Worm (Caenorhabditis elegans): ENCODE data around the gene cdh-3.
A peak's percentile ranks its signal among the peaks of the same experiment; 100 is the strongest.

Gene cdh-3

ce11 chrIII:7729534-7730061, 24.6 kb downstream of the cdh-3 start, which contains the start of gene ZK112.4 (continued):
- TF ChIP-seq madf-5 (GFP tag; IDR thresholded peaks at IDR 0.05) (0 out of 4 replicates have a peak, but pooled peaks of 1 of the 2 experiments have one; percentile 10), lin-13 (GFP tag; optimal IDR thresholded peaks at IDR 0.05) (no peak), arid-1 (GFP tag; conservative IDR thresholded peaks at IDR 0.05) (no peak; the same call in 1 of the 2 replicates), lsy-2 (tag; optimal IDR thresholded peaks at IDR 0.05) (peak; percentile 62 to 67), egl-43 (GFP tag; IDR thresholded peaks at IDR 0.05) (peak; percentile 49; the same call in 1 of the 2 replicates), cey-2 (tag; optimal IDR thresholded peaks at IDR 0.05; ENCODE audit: borderline replicate concordance, insufficient read depth) (no peak), mxl-2 (GFP tag; conservative IDR thresholded peaks at IDR 0.05) (no peak), T26A8.4 (GFP tag; IDR thresholded peaks at IDR 0.05) (no peak), mes-2 (tag; optimal IDR thresholded peaks at IDR 0.05; ENCODE audit: poor library complexity, severe bottlenecking) (no peak), nhr-48 (tag; optimal IDR thresholded peaks at IDR 0.05) (no peak), ceh-44 (GFP tag; IDR thresholded peaks at IDR 0.05) (no peak), lim-7 (GFP tag; IDR thresholded peaks at IDR 0.05) (0 out of 2 replicates have a peak, but pooled peaks have one; percentile 38), madf-9 (GFP tag; conservative IDR thresholded peaks at IDR 0.05) (0 out of 2 replicates have a peak, but pooled peaks have one; percentile 21), tag-97 (GFP tag; IDR thresholded peaks at IDR 0.05) (no peak), dmd-8 (GFP tag; IDR thresholded peaks at IDR 0.05) (no peak), php-3 (GFP tag; IDR thresholded peaks at IDR 0.05) (no peak), dpl-1 (GFP tag; optimal IDR thresholded peaks at IDR 0.05) (no peak), ZK546.5 (tag; optimal IDR thresholded peaks at IDR 0.05) (no peak), ceh-20 (GFP tag; IDR thresholded peaks at IDR 0.05) (no peak), F44E2.7 (GFP tag; IDR thresholded peaks at IDR 0.05) (no peak), ceh-32 (tag; optimal IDR thresholded peaks at IDR 0.05; ENCODE audit: poor library complexity) (no peak), spr-1 (tag; optimal IDR thresholded peaks at IDR 0.05) (no peak), lin-38 (GFP tag; IDR thresholded peaks at IDR 0.05) (peak; percentile 32; the same call in 1 of the 2 replicates), snpc-4 (tag; optimal IDR thresholded peaks at IDR 0.05) (no peak), ceh-82 (tag; optimal IDR thresholded peaks at IDR 0.05) (no peak), aly-2 (tag; optimal IDR thresholded peaks at IDR 0.05) (no peak), lin-29 (GFP tag; IDR thresholded peaks at IDR 0.05) (no peak), pha-4 (GFP tag; IDR thresholded peaks at IDR 0.05) (0 out of 2 replicates have a peak, but pooled peaks have one; percentile 12), pha-4 (tag; optimal IDR thresholded peaks at IDR 0.05) (no peak), mxl-3 (GFP tag; optimal IDR thresholded peaks at IDR 0.05) (peak; percentile 26), hif-1 (tag; optimal IDR thresholded peaks at IDR 0.05) (peak in 1 of 2 experiments; percentile 23), F49E8.2 (tag; optimal IDR thresholded peaks at IDR 0.05; ENCODE audit: borderline replicate concordance) (no peak), mep-1 (tag; optimal IDR thresholded peaks at IDR 0.05) (peak; percentile 90), zip-11 (GFP tag; IDR thresholded peaks at IDR 0.05) (no peak), F10B5.3 (tag; optimal IDR thresholded peaks at IDR 0.05) (peak; percentile 29), ztf-11 (tag; optimal IDR thresholded peaks at IDR 0.05) (no peak), nhr-10 (tag; optimal IDR thresholded peaks at IDR 0.05) (no peak), nhr-76 (tag; optimal IDR thresholded peaks at IDR 0.05) (no peak), Y105C5A.15 (GFP tag; IDR thresholded peaks at IDR 0.05) (no peak), unc-130 (GFP tag; optimal IDR thresholded peaks at IDR 0.05) (no peak), zag-1 (tag; optimal IDR thresholded peaks at IDR 0.05) (no peak), Y5F2A.4 (GFP tag; optimal IDR thresholded peaks at IDR 0.05) (no peak), mdt-29 (GFP tag; IDR thresholded peaks at IDR 0.05) (no peak), nhr-25 (tag; optimal IDR thresholded peaks at IDR 0.05; ENCODE audit: borderline replicate concordance, insufficient read depth) (peak; percentile 62), snpc-1.2 (GFP tag; IDR thresholded peaks at IDR 0.05) (no peak), daf-12 (tag; optimal IDR thresholded peaks at IDR 0.05) (no peak), F26F4.8 (GFP tag; conservative IDR thresholded peaks at IDR 0.05) (no peak), zfp-3 (GFP tag; conservative IDR thresholded peaks at IDR 0.05) (0 out of 2 replicates have a peak, but pooled peaks have one; percentile 47), ces-1 (GFP tag; optimal IDR thresholded peaks at IDR 0.05) (no peak), daf-19 (GFP tag; conservative IDR thresholded peaks at IDR 0.05) (no peak)
